Fruit fly (Drosophila melanogaster) whole organism: Measurements from ENCODE around the gene CG10570.

ENCODE experiments used
- EcR ChIP-seq, 2 experiments: fragments of >200 bp; optimal IDR thresholded peaks; 2 replicates each; lab custom pipeline; 2017; ENCODE audit warnings: missing biosample characterization in 2 of 2, missing genetic modification characterization in 2 of 2, missing genetic modification reagents in 2 of 2
- pan ChIP-seq: fragments of >200 bp; optimal IDR thresholded peaks from 2 replicates; lab custom pipeline; 2017
- psq ChIP-seq: fragments of >200 bp; optimal IDR thresholded peaks from 2 replicates; lab custom pipeline; 2017

- TF ChIP-seq EcR (GFP tag; optimal IDR thresholded peaks at IDR 0.05; lab: Kevin White, UChicago) (no peak), pan (lab: Kevin White, UChicago) (no peak), psq (lab: Kevin White, UChicago) (no peak)
Observed at dm6 chr2L:18793243-18793642, 17.8 kb downstream of the CG10570 start.
